Fruit fly (Drosophila melanogaster) whole organism, pupa: ENCODE measurements around the gene Sk2.
A peak's percentile ranks its signal among the peaks of the same experiment; 100 is the strongest.

Experiments
- CG10348 ChIP-seq: fragments of 200-800 bp; sonication (Bioruptor generic); IDR thresholded peaks from 2 replicates; pipeline ENCODE4 v1.3.6; 2022; ENCODE audit warnings: missing biosample characterization, missing genetic modification characterization
- CG12605 ChIP-seq: fragments of 200-800 bp; sonication (Bioruptor generic); IDR thresholded peaks from 2 replicates; pipeline ENCODE4 v1.3.6; 2022; ENCODE audit warnings: missing biosample characterization, missing genetic modification characterization
- CG13204 ChIP-seq: fragments of 200-800 bp; sonication (Bioruptor generic); optimal IDR thresholded peaks from 2 replicates; lab custom pipeline; 2018; ENCODE audit warnings: missing biosample characterization, mild to moderate bottlenecking, missing genetic modification characterization, moderate library complexity
- CG14655 ChIP-seq: fragments of 200-800 bp; sonication (Bioruptor generic); optimal IDR thresholded peaks from 3 replicates; lab custom pipeline; 2017; ENCODE audit warnings: mild to moderate bottlenecking, missing biosample characterization, missing genetic modification reagents, missing genetic modification characterization
- CG15710 ChIP-seq: fragments of 200-800 bp; sonication (Bioruptor generic); optimal IDR thresholded peaks from 2 replicates; lab custom pipeline; 2018; ENCODE audit warnings: missing biosample characterization, mild to moderate bottlenecking, missing genetic modification characterization, moderate library complexity
- CG17806 ChIP-seq: fragments of 200-800 bp; sonication (Bioruptor generic); optimal IDR thresholded peaks from 2 replicates; lab custom pipeline; 2018; ENCODE audit warnings: missing biosample characterization, mild to moderate bottlenecking, missing genetic modification characterization, moderate library complexity
- CG32121 ChIP-seq: fragments of 200-800 bp; sonication (Bioruptor generic); IDR thresholded peaks from 2 replicates; pipeline ENCODE4 v1.3.6; 2022; ENCODE audit warnings: missing biosample characterization, missing genetic modification characterization
- CG34367 ChIP-seq: fragments of 200-800 bp; sonication (Bioruptor generic); optimal IDR thresholded peaks from 2 replicates; lab custom pipeline; 2018; ENCODE audit warnings: missing biosample characterization, mild to moderate bottlenecking, missing genetic modification characterization
- CG4496 ChIP-seq: fragments of 200-800 bp; sonication (Bioruptor generic); IDR thresholded peaks from 3 replicates; pipeline ENCODE4 v1.3.6; 2022; ENCODE audit warnings: missing biosample characterization, missing genetic modification characterization
- CG8159 ChIP-seq: fragments of 200-800 bp; sonication (Bioruptor generic); optimal IDR thresholded peaks from 3 replicates; lab custom pipeline; 2018; ENCODE audit warnings: missing biosample characterization, mild to moderate bottlenecking, missing genetic modification characterization, moderate library complexity
- CG8301 ChIP-seq: fragments of 200-800 bp; sonication (Bioruptor generic); optimal IDR thresholded peaks from 2 replicates; lab custom pipeline; 2018; ENCODE audit warnings: missing biosample characterization, mild to moderate bottlenecking, missing genetic modification characterization
- CG9948 ChIP-seq: fragments of 200-800 bp; sonication (Bioruptor generic); optimal IDR thresholded peaks from 2 replicates; lab custom pipeline; 2018; ENCODE audit warnings: missing biosample characterization, mild to moderate bottlenecking, missing genetic modification characterization, moderate library complexity
- D1 ChIP-seq: fragments of 200-800 bp; sonication (Bioruptor generic); optimal IDR thresholded peaks from 2 replicates; lab custom pipeline; 2018; ENCODE audit warnings: missing biosample characterization, mild to moderate bottlenecking, missing genetic modification characterization, moderate library complexity
- EcR ChIP-seq: fragments of 200-800 bp; sonication (Bioruptor generic); optimal IDR thresholded peaks from 3 replicates; lab custom pipeline; 2019; ENCODE audit warnings: missing biosample characterization, missing genetic modification characterization, mild to moderate bottlenecking, moderate library complexity, missing genetic modification reagents
- Ets98B ChIP-seq: fragments of 200-800 bp; sonication (Bioruptor generic); IDR thresholded peaks from 2 replicates; pipeline ENCODE4 v1.3.6; 2022; ENCODE audit warnings: missing biosample characterization, missing genetic modification characterization
- Pif1A ChIP-seq: fragments of 200-800 bp; sonication (Bioruptor generic); optimal IDR thresholded peaks from 3 replicates; lab custom pipeline; 2016; ENCODE audit warnings: missing biosample characterization, missing genetic modification characterization
- Pif1B ChIP-seq: fragments of 200-800 bp; sonication (Bioruptor generic); optimal IDR thresholded peaks from 3 replicates; lab custom pipeline; 2016; ENCODE audit warnings: missing biosample characterization, missing genetic modification characterization
- Snoo ChIP-seq: fragments of 200-800 bp; sonication (Bioruptor generic); optimal IDR thresholded peaks from 3 replicates; lab custom pipeline; 2017; ENCODE audit warnings: missing biosample characterization, mild to moderate bottlenecking, missing genetic modification characterization, inconsistent platforms
- fd96Ca ChIP-seq: fragments of 200-800 bp; sonication (Bioruptor generic); IDR thresholded peaks from 3 replicates; pipeline ENCODE4 v1.3.6; 2022; ENCODE audit warnings: missing biosample characterization, missing genetic modification characterization
- gl ChIP-seq: fragments of 200-800 bp; sonication (Bioruptor generic); optimal IDR thresholded peaks from 2 replicates; lab custom pipeline; 2018; ENCODE audit warnings: missing biosample characterization, mild to moderate bottlenecking, missing genetic modification characterization
- rn ChIP-seq: fragments of 200-800 bp; sonication (Bioruptor generic); IDR thresholded peaks from 2 replicates; pipeline ENCODE4 v1.3.6; 2022; ENCODE audit warnings: missing biosample characterization, missing genetic modification characterization

Gene Sk2

dm6 chr3L:3034779-3035643 is 11.9 kb upstream of the Sk2 start, which contains the start of gene CG2162:
CG2162 (plus strand) TSS chr3L:3035196.
- TF ChIP-seq Pif1A = no peak
- TF ChIP-seq gl = no peak
- TF ChIP-seq CG8159 (tag; lab: Kevin White, UChicago) = no peak
- no peak for TF ChIP-seq CG17806
- TF ChIP-seq CG4496 = no peak
- TF ChIP-seq CG12605 (GFP tag; lab: Robert Waterston, UW) = no peak
- TF ChIP-seq CG8301 (tag; lab: Kevin White, UChicago) = peak; percentile 2
- TF ChIP-seq CG9948 (tag; lab: Kevin White, UChicago) = no peak

- no peak for TF ChIP-seq CG10348 (GFP tag; lab: Robert Waterston, UW)
- peak; percentile 76 for TF ChIP-seq CG15710 (tag; lab: Kevin White, UChicago)
- no peak for TF ChIP-seq EcR (GFP tag; lab: Kevin White, UChicago)
- peak; percentile 89 for TF ChIP-seq CG8301 (tag; lab: Kevin White, UChicago)
- peak; percentile 77 for TF ChIP-seq Pif1B (GFP tag; lab: Kevin White, UChicago)
- peak; percentile 59 for TF ChIP-seq gl
- TF ChIP-seq CG8159 (tag; lab: Kevin White, UChicago) = peak; percentile 74
- peak; percentile 83 for TF ChIP-seq Pif1A
- peak; percentile 50 for TF ChIP-seq CG12605 (GFP tag; lab: Robert Waterston, UW)
- peak; percentile 91 for TF ChIP-seq CG14655 (GFP tag; lab: Kevin White, UChicago)
- TF ChIP-seq rn = no peak
- peak; percentile 71 for TF ChIP-seq CG9948 (tag; lab: Kevin White, UChicago)
- TF ChIP-seq CG13204 (GFP tag; lab: Kevin White, UChicago) = no peak
- peak; percentile 69 for TF ChIP-seq CG34367 (tag; lab: Kevin White, UChicago)
- no peak for TF ChIP-seq D1 (tag; lab: Kevin White, UChicago)
- TF ChIP-seq Ets98B (GFP tag; lab: Robert Waterston, UW) = peak; percentile 72
- peak; percentile 72 for TF ChIP-seq CG17806
- peak; percentile 77 for TF ChIP-seq Snoo (tag; lab: Kevin White, UChicago)
- TF ChIP-seq CG32121 (GFP tag; lab: Robert Waterston, UW) = peak; percentile 64; the same call in 1 of the 2 replicates
- TF ChIP-seq fd96Ca (GFP tag; lab: Robert Waterston, UW) = peak; percentile 73; the same call in 2 of the 3 replicates
- TF ChIP-seq CG4496 = peak; percentile 59; the same call in 2 of the 3 replicates
- TF ChIP-seq, all 21 proteins: peak for 16
Observed at dm6 chr3L:3035769-3036583, 10.9 kb upstream of the Sk2 start.

DNA sequence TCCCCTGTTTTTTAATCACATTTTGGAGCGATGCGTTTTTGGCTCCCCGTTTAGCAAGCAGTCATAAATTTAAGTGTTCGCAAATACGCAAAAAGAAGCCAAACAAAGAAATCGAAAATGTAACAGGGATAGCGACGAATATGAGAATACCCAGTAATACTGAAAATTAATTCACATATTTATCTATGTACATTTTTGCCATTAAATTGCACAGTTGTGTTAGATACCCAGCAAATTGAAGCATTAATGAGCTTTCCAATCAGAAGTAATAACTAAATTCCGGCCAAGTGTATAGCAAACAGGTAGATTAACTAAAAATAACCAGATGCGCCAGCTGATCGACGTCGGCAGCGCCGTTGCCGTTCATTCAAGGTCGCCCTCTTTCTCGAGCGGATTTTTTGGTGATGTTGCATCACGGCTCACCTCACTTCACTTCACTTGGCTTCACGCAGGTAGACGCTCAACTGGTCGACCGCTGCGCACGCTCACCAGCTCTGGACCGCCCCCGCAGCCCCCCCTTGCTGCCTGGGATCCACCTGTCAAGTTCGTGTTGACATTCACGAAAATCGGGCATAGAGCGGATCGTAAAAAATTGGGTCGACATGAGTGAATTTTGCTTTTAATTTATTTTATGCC is 9.8 kb upstream of the Sk2 start:
- TF ChIP-seq Pif1A (no peak), CG13204 (GFP tag; lab: Kevin White, UChicago) (peak; percentile 50), D1 (tag; lab: Kevin White, UChicago) (no peak), Snoo (tag; lab: Kevin White, UChicago) (no peak), CG15710 (tag; lab: Kevin White, UChicago) (no peak), CG32121 (GFP tag; lab: Robert Waterston, UW) (peak; percentile 23; the same call in 1 of the 2 replicates), rn (no peak)

dm6 chr3L:3037822-3038563 is 8.9 kb upstream of the Sk2 start:
- TF ChIP-seq CG8301 (tag; lab: Kevin White, UChicago) (no peak), CG8159 (tag; lab: Kevin White, UChicago) (no peak), CG13204 (GFP tag; lab: Kevin White, UChicago) (peak; percentile 98), gl (no peak), CG4496 (peak; percentile 69; the same call in 2 of the 3 replicates), CG12605 (GFP tag; lab: Robert Waterston, UW) (peak; percentile 37), fd96Ca (GFP tag; lab: Robert Waterston, UW) (peak; percentile 90), CG15710 (tag; lab: Kevin White, UChicago) (no peak), CG17806 (no peak), Pif1A (no peak), Pif1B (GFP tag; lab: Kevin White, UChicago) (no peak), CG14655 (GFP tag; lab: Kevin White, UChicago) (no peak), CG34367 (tag; lab: Kevin White, UChicago) (no peak), D1 (tag; lab: Kevin White, UChicago) (no peak), Ets98B (GFP tag; lab: Robert Waterston, UW) (peak; percentile 85), CG32121 (GFP tag; lab: Robert Waterston, UW) (peak; percentile 90), CG10348 (GFP tag; lab: Robert Waterston, UW) (no peak), rn (no peak), CG9948 (tag; lab: Kevin White, UChicago) (no peak), EcR (GFP tag; lab: Kevin White, UChicago) (peak; percentile 84), Snoo (tag; lab: Kevin White, UChicago) (no peak)
